Worm (Caenorhabditis elegans) whole organism, young adult: Measurements from ENCODE around the gene gop-1.

Source experiments
- B0261.1 ChIP-seq: sonication (generic microtip); optimal IDR thresholded peaks from 2 replicates; lab custom pipeline; 2016; ENCODE audit warnings: mild to moderate bottlenecking, missing genetic modification characterization, moderate library complexity, missing compliant biosample characterization
- C17E4.6 ChIP-seq: fragments of 200-800 bp; sonication (Bioruptor generic); IDR thresholded peaks from 2 replicates; pipeline ENCODE4 v1.3.6; 2022; ENCODE audit warnings: missing genetic modification reagents, missing genetic modification characterization, missing compliant biosample characterization
- D2030.7 ChIP-seq: fragments of 200-800 bp; sonication (Bioruptor generic); IDR thresholded peaks from 2 replicates; pipeline ENCODE4 v1.3.6; 2022; ENCODE audit warnings: missing genetic modification reagents, missing genetic modification characterization, missing compliant biosample characterization
- F33H1.4 ChIP-seq: fragments of 200-800 bp; sonication (Bioruptor generic); IDR thresholded peaks from 2 replicates; pipeline ENCODE4 v1.3.6; 2022; ENCODE audit warnings: missing genetic modification reagents, missing genetic modification characterization, missing compliant biosample characterization
- F49E8.2 ChIP-seq: sonication (generic microtip); optimal IDR thresholded peaks from 3 replicates; lab custom pipeline; 2017; ENCODE audit warnings: missing genetic modification characterization, mild to moderate bottlenecking, missing compliant biosample characterization, antibody characterized with exemption, moderate library complexity; ENCODE audit not compliant: insufficient read depth
- F52B5.7 ChIP-seq: sonication (generic microtip); optimal IDR thresholded peaks from 2 replicates; lab custom pipeline; 2016; ENCODE audit warnings: mild to moderate bottlenecking, missing genetic modification characterization, missing compliant biosample characterization
- K11D2.4 ChIP-seq: fragments of 200-800 bp; sonication (Bioruptor generic); IDR thresholded peaks from 2 replicates; pipeline ENCODE4 v1.3.6; 2022; ENCODE audit warnings: missing genetic modification reagents, missing genetic modification characterization, missing compliant biosample characterization
- K12H6.12 ChIP-seq: fragments of 200-800 bp; sonication (Bioruptor generic); optimal IDR thresholded peaks from 2 replicates; lab custom pipeline; 2018; ENCODE audit warnings: mild to moderate bottlenecking, missing genetic modification characterization, missing compliant biosample characterization
- Y53F4B.3 ChIP-seq: fragments of 200-800 bp; sonication (Bioruptor generic); IDR thresholded peaks from 2 replicates; pipeline ENCODE4 v1.3.6; 2022; ENCODE audit warnings: missing genetic modification reagents, missing genetic modification characterization, missing compliant biosample characterization
- atf-7 ChIP-seq: sonication (generic microtip); optimal IDR thresholded peaks from 2 replicates; lab custom pipeline; 2017; ENCODE audit warnings: mild to moderate bottlenecking, missing genetic modification characterization, missing compliant biosample characterization
- athp-1 ChIP-seq: sonication (generic microtip); optimal IDR thresholded peaks from 2 replicates; lab custom pipeline; 2017; ENCODE audit warnings: mild to moderate bottlenecking, missing genetic modification characterization, missing compliant biosample characterization
- attf-3 ChIP-seq: fragments of 200-800 bp; sonication (Bioruptor generic); conservative IDR thresholded peaks from 2 replicates; pipeline ENCODE4 v1.3.6; 2022; ENCODE audit warnings: missing genetic modification reagents, missing genetic modification characterization, missing compliant biosample characterization
- attf-5 ChIP-seq: fragments of 200-800 bp; sonication (Bioruptor generic); optimal IDR thresholded peaks from 2 replicates; lab custom pipeline; 2018; ENCODE audit warnings: mild to moderate bottlenecking, missing genetic modification characterization, missing compliant biosample characterization
- attf-6 ChIP-seq: fragments of 200-800 bp; sonication (Bioruptor generic); IDR thresholded peaks from 2 replicates; pipeline ENCODE4 v1.3.6; 2022; ENCODE audit warnings: missing genetic modification reagents, missing genetic modification characterization, missing compliant biosample characterization
- bed-1 ChIP-seq: fragments of 200-800 bp; sonication (Bioruptor generic); IDR thresholded peaks from 2 replicates; pipeline ENCODE4 v1.3.6; 2022; ENCODE audit warnings: missing genetic modification reagents, missing genetic modification characterization, missing compliant biosample characterization
- ccch-3 ChIP-seq: fragments of 200-800 bp; sonication (Bioruptor generic); optimal IDR thresholded peaks from 2 replicates; lab custom pipeline; 2018; ENCODE audit warnings: mild to moderate bottlenecking, missing genetic modification characterization, missing compliant biosample characterization
- ceh-40 ChIP-seq: fragments of 200-800 bp; sonication (Bioruptor generic); IDR thresholded peaks from 2 replicates; pipeline ENCODE4 v1.3.6; 2022; ENCODE audit warnings: missing genetic modification characterization, missing compliant biosample characterization
- ceh-79 ChIP-seq: sonication (generic microtip); optimal IDR thresholded peaks from 2 replicates; lab custom pipeline; 2017; ENCODE audit warnings: mild to moderate bottlenecking, missing genetic modification characterization, missing compliant biosample characterization
- chd-7 ChIP-seq: sonication (generic microtip); optimal IDR thresholded peaks from 2 replicates; lab custom pipeline; 2016; ENCODE audit warnings: mild to moderate bottlenecking, missing genetic modification characterization, moderate library complexity, missing compliant biosample characterization
- die-1 ChIP-seq: sonication (generic microtip); optimal IDR thresholded peaks from 2 replicates; lab custom pipeline; 2016; ENCODE audit warnings: missing genotype, mild to moderate bottlenecking, missing genetic modification characterization, missing compliant biosample characterization
- dpff-1 ChIP-seq: sonication (generic microtip); optimal IDR thresholded peaks from 2 replicates; lab custom pipeline; 2017; ENCODE audit warnings: mild to moderate bottlenecking, missing genetic modification characterization, missing compliant biosample characterization
- efl-1 ChIP-seq: fragments of 150-350 bp; optimal IDR thresholded peaks from 2 replicates; lab custom pipeline; 2014; ENCODE audit warnings: missing biosample characterization, missing genetic modification reagents, missing genetic modification characterization
- him-1 ChIP-seq: sonication (generic microtip); optimal IDR thresholded peaks from 2 replicates; lab custom pipeline; 2016; ENCODE audit warnings: missing genotype, missing genetic modification reagents, missing genetic modification characterization, missing compliant biosample characterization
- hlh-12 ChIP-seq: sonication (generic microtip); optimal IDR thresholded peaks from 2 replicates; lab custom pipeline; 2016; ENCODE audit warnings: missing genetic modification characterization, missing compliant biosample characterization
- hmg-1.2 ChIP-seq: fragments of 200-800 bp; sonication (Bioruptor generic); IDR thresholded peaks from 2 replicates; pipeline ENCODE4 v1.3.6; 2022; ENCODE audit warnings: missing genetic modification reagents, missing genetic modification characterization, missing compliant biosample characterization
- let-526 ChIP-seq: fragments of 200-800 bp; sonication (Bioruptor generic); IDR thresholded peaks from 2 replicates; pipeline ENCODE4 v1.3.6; 2022; ENCODE audit warnings: missing genetic modification reagents, missing genetic modification characterization, missing compliant biosample characterization
- lin-26 ChIP-seq: fragments of 200-800 bp; sonication (Bioruptor generic); IDR thresholded peaks from 2 replicates; pipeline ENCODE4 v1.3.6; 2022; ENCODE audit warnings: missing genetic modification reagents, missing genetic modification characterization, missing compliant biosample characterization
- lsl-1 ChIP-seq: fragments of 200-800 bp; sonication (Bioruptor generic); optimal IDR thresholded peaks from 2 replicates; lab custom pipeline; 2018; ENCODE audit warnings: mild to moderate bottlenecking, missing genetic modification characterization, moderate library complexity, missing compliant biosample characterization
- madf-10 ChIP-seq: sonication (generic microtip); optimal IDR thresholded peaks from 2 replicates; lab custom pipeline; 2016; ENCODE audit warnings: mild to moderate bottlenecking, missing genetic modification characterization, missing compliant biosample characterization
- madf-3 ChIP-seq: fragments of 200-800 bp; sonication (Bioruptor generic); IDR thresholded peaks from 2 replicates; pipeline ENCODE4 v1.3.6; 2022; ENCODE audit warnings: missing genetic modification reagents, missing genetic modification characterization, missing compliant biosample characterization
- madf-6 ChIP-seq: fragments of 200-800 bp; sonication (Bioruptor generic); IDR thresholded peaks from 2 replicates; pipeline ENCODE4 v1.3.6; 2022; ENCODE audit warnings: missing genetic modification reagents, missing genetic modification characterization, missing compliant biosample characterization
- madf-8 ChIP-seq: fragments of 200-800 bp; sonication (Bioruptor generic); conservative IDR thresholded peaks from 2 replicates; pipeline ENCODE4 v1.3.6; 2022; ENCODE audit warnings: missing genetic modification reagents, missing genetic modification characterization, missing compliant biosample characterization
- mcd-1 ChIP-seq: fragments of 200-800 bp; sonication (Bioruptor generic); IDR thresholded peaks from 2 replicates; pipeline ENCODE4 v1.3.6; 2022; ENCODE audit warnings: missing genetic modification reagents, missing genetic modification characterization, missing compliant biosample characterization
- mxl-1 ChIP-seq: sonication (generic microtip); optimal IDR thresholded peaks from 2 replicates; lab custom pipeline; 2016; ENCODE audit warnings: missing genetic modification characterization, missing compliant biosample characterization
- nhr-90 ChIP-seq: sonication (generic microtip); optimal IDR thresholded peaks from 2 replicates; lab custom pipeline; 2016; ENCODE audit warnings: missing genotype, mild to moderate bottlenecking, missing genetic modification characterization, missing compliant biosample characterization
- rcor-1 ChIP-seq: fragments of 200-800 bp; sonication (Bioruptor generic); IDR thresholded peaks from 2 replicates; pipeline ENCODE4 v1.3.6; 2022; ENCODE audit warnings: missing genetic modification reagents, missing genetic modification characterization, missing compliant biosample characterization
- rec-8 ChIP-seq, 2 experiments: sonication (generic microtip); optimal IDR thresholded peaks; 2 replicates each; lab custom pipeline; 2016; ENCODE audit warnings: mild to moderate bottlenecking in 2 of 2, missing genetic modification characterization in 2 of 2, missing genetic modification reagents in 2 of 2, missing genotype in 2 of 2, missing biosample characterization in 1 of 2, missing compliant biosample characterization in 1 of 2, moderate library complexity in 1 of 2
- repo-1 ChIP-seq: sonication (generic microtip); optimal IDR thresholded peaks from 2 replicates; lab custom pipeline; 2017; ENCODE audit warnings: mild to moderate bottlenecking, missing genetic modification characterization, missing compliant biosample characterization
- rpc-1 ChIP-seq, 2 experiments: fragments of 150-350 bp in 1 of 2; sonication (generic microtip) in 1 of 2; optimal IDR thresholded peaks; 2 replicates each; lab custom pipeline; 2014 to 2018; ENCODE audit warnings: missing biosample characterization in 1 of 2, missing genetic modification characterization in 1 of 2, missing genetic modification reagents in 1 of 2, missing genotype in 1 of 2
- snpc-1.3 ChIP-seq: sonication (generic microtip); optimal IDR thresholded peaks from 2 replicates; lab custom pipeline; 2017; ENCODE audit warnings: missing genetic modification characterization, mild to moderate bottlenecking, missing compliant biosample characterization, antibody characterized with exemption, moderate library complexity, missing genotype, missing genetic modification reagents; ENCODE audit not compliant: insufficient read depth
- snpc-3.4 ChIP-seq: sonication (generic microtip); optimal IDR thresholded peaks from 2 replicates; lab custom pipeline; 2017; ENCODE audit warnings: missing genetic modification characterization, mild to moderate bottlenecking, missing compliant biosample characterization, antibody characterized with exemption, moderate library complexity, missing genotype, missing genetic modification reagents
- tbp1 ChIP-seq: fragments of 200-800 bp; sonication (Bioruptor generic); optimal IDR thresholded peaks from 2 replicates; lab custom pipeline; 2018; ENCODE audit warnings: mild to moderate bottlenecking, missing genetic modification characterization, missing compliant biosample characterization
- tlf-1 ChIP-seq: fragments of 200-800 bp; sonication (Bioruptor generic); optimal IDR thresholded peaks from 2 replicates; lab custom pipeline; 2018; ENCODE audit warnings: mild to moderate bottlenecking, missing genetic modification characterization, missing compliant biosample characterization
- xnd-1 ChIP-seq: sonication (generic microtip); optimal IDR thresholded peaks from 2 replicates; lab custom pipeline; 2016; ENCODE audit warnings: missing genotype, missing genetic modification reagents, missing genetic modification characterization, missing compliant biosample characterization
- zfh-2 ChIP-seq: fragments of 200-800 bp; sonication (Bioruptor generic); conservative IDR thresholded peaks from 2 replicates; pipeline ENCODE4 v1.3.6; 2022; ENCODE audit warnings: missing genetic modification reagents, missing genetic modification characterization, missing compliant biosample characterization
- zim-3 ChIP-seq: sonication (generic microtip); optimal IDR thresholded peaks from 2 replicates; lab custom pipeline; 2017; ENCODE audit warnings: mild to moderate bottlenecking, missing genetic modification characterization, moderate library complexity, missing compliant biosample characterization
- ztf-28 ChIP-seq: fragments of 200-800 bp; sonication (Bioruptor generic); IDR thresholded peaks from 2 replicates; pipeline ENCODE4 v1.3.6; 2022; ENCODE audit warnings: missing genetic modification reagents, missing genetic modification characterization, missing compliant biosample characterization
- ztf-3 ChIP-seq: fragments of 200-800 bp; sonication (Bioruptor generic); optimal IDR thresholded peaks from 2 replicates; lab custom pipeline; 2018; ENCODE audit warnings: mild to moderate bottlenecking, missing genetic modification characterization, missing compliant biosample characterization

gop-1 gene

ce11 chrIII:5227831-5228467, 26.3 kb upstream of the gop-1 start, which contains the start of the genes C34E10.12, C34E10.10 and atp-2:
Gene C34E10.12 (minus strand): TSS chrIII:5227881.
Gene C34E10.10 (minus strand): TSS chrIII:5227884.
Gene atp-2 (plus strand): TSS chrIII:5228417.
- TF ChIP-seq F52B5.7 (tag; lab: Kevin White, UChicago), result no peak
- no peak for TF ChIP-seq let-526
- no peak for TF ChIP-seq ccch-3 (GFP tag; lab: Kevin White, UChicago)
- TF ChIP-seq repo-1 (tag; lab: Kevin White, UChicago), result no peak
- no peak for TF ChIP-seq efl-1 (GFP tag; lab: Kevin White, UChicago)
- no peak for TF ChIP-seq atf-7 (tag; lab: Kevin White, UChicago)
- no peak for TF ChIP-seq ztf-28
- no peak for TF ChIP-seq nhr-90 (tag; lab: Kevin White, UChicago)
- no peak for TF ChIP-seq B0261.1 (tag; lab: Kevin White, UChicago)
- peak; percentile 96 for TF ChIP-seq F33H1.4 (GFP tag; lab: Robert Waterston, UW)
- no peak for TF ChIP-seq hlh-12
- no peak for TF ChIP-seq ceh-40 (GFP tag; lab: Robert Waterston, UW)
- TF ChIP-seq ztf-3 (GFP tag; lab: Kevin White, UChicago), result no peak
- peak; percentile 73 for TF ChIP-seq mcd-1 (GFP tag; lab: Robert Waterston, UW)
- no peak; the same call in 1 of the 2 replicates for TF ChIP-seq D2030.7 (GFP tag; lab: Robert Waterston, UW)
- no peak for TF ChIP-seq mxl-1 (tag; lab: Kevin White, UChicago)
- TF ChIP-seq attf-3 (GFP tag; lab: Robert Waterston, UW), result peak; percentile 57; the same call in 1 of the 2 replicates
- TF ChIP-seq madf-6 (GFP tag; lab: Robert Waterston, UW), result peak; percentile 72
- peak; percentile 62 for TF ChIP-seq snpc-1.3 (tag; lab: Kevin White, UChicago)
- no peak for TF ChIP-seq madf-8 (GFP tag; lab: Robert Waterston, UW)
- no peak for TF ChIP-seq athp-1 (tag; lab: Kevin White, UChicago)
- TF ChIP-seq xnd-1, result no peak
- peak; percentile 54 for TF ChIP-seq madf-10
- no peak for TF ChIP-seq die-1 (tag; lab: Kevin White, UChicago)
- peak; percentile 47; the same call in 1 of the 2 replicates for TF ChIP-seq hmg-1.2 (GFP tag; lab: Robert Waterston, UW)
- TF ChIP-seq rec-8 (tag; optimal IDR thresholded peaks at IDR 0.05; lab: Kevin White, UChicago), result no peak
- TF ChIP-seq lin-26, result no peak
- no peak for TF ChIP-seq C17E4.6 (GFP tag; lab: Robert Waterston, UW)
- peak; percentile 39; the same call in 1 of the 2 replicates for TF ChIP-seq rcor-1 (GFP tag; lab: Robert Waterston, UW)
- TF ChIP-seq tbp1 (GFP tag; lab: Kevin White, UChicago), result peak; percentile 61
- peak; percentile 82 for TF ChIP-seq attf-5 (GFP tag; lab: Kevin White, UChicago)
- no peak for TF ChIP-seq dpff-1 (tag; lab: Kevin White, UChicago)
- TF ChIP-seq him-1 (tag; lab: Kevin White, UChicago), result no peak
- TF ChIP-seq rpc-1 (optimal IDR thresholded peaks at IDR 0.05; lab: Kevin White, UChicago), result peak; percentile 25
- no peak for TF ChIP-seq rpc-1 (tag; optimal IDR thresholded peaks at IDR 0.05; lab: Kevin White, UChicago)
- TF ChIP-seq K12H6.12 (tag; lab: Kevin White, UChicago), result no peak
- no peak for TF ChIP-seq Y53F4B.3 (GFP tag; lab: Robert Waterston, UW)
- TF ChIP-seq zim-3 (tag; lab: Kevin White, UChicago), result no peak
- peak; percentile 72 for TF ChIP-seq F49E8.2
- TF ChIP-seq chd-7, result no peak
- TF ChIP-seq snpc-3.4, result peak; percentile 62
- TF ChIP-seq lsl-1 (GFP tag; lab: Kevin White, UChicago), result peak; percentile 47
- peak; percentile 13 for TF ChIP-seq tlf-1 (GFP tag; lab: Kevin White, UChicago)
- TF ChIP-seq ceh-79 (tag; lab: Kevin White, UChicago), result no peak
- no peak for TF ChIP-seq zfh-2 (GFP tag; lab: Robert Waterston, UW)
- TF ChIP-seq bed-1 (GFP tag; lab: Robert Waterston, UW), result no peak
- TF ChIP-seq attf-6 (GFP tag; lab: Robert Waterston, UW), result no peak
- no peak for TF ChIP-seq madf-3 (GFP tag; lab: Robert Waterston, UW)
- TF ChIP-seq K11D2.4 (GFP tag; lab: Robert Waterston, UW), result peak; percentile 20; the same call in 1 of the 2 replicates
